Fruit fly (Drosophila melanogaster): ENCODE data around the gene Fhos.

dm6 chr3L:8703707-8704236, 49.6 kb upstream of the Fhos start:
- TF ChIP-seq Myc (optimal IDR thresholded peaks at IDR 0.05) (no peak), Dfd (GFP tag; optimal IDR thresholded peaks at IDR 0.05) (no peak), N (GFP tag; optimal IDR thresholded peaks at IDR 0.05) (no peak), Vsx2 (GFP tag; optimal IDR thresholded peaks at IDR 0.05; ENCODE audit: partially characterized antibody) (no peak), ey (GFP tag; optimal IDR thresholded peaks at IDR 0.05) (no peak), pan (optimal IDR thresholded peaks at IDR 0.05) (no peak), Sp1 (GFP tag; optimal IDR thresholded peaks at IDR 0.05) (no peak), CG32264 (GFP tag; optimal IDR thresholded peaks at IDR 0.05) (no peak), h (GFP tag; optimal IDR thresholded peaks at IDR 0.05) (no peak), Hnf4 (GFP tag; optimal IDR thresholded peaks at IDR 0.05) (no peak), Hr83 (GFP tag; optimal IDR thresholded peaks at IDR 0.05; ENCODE audit: poor library complexity, severe bottlenecking) (no peak), Jra (GFP tag; optimal IDR thresholded peaks at IDR 0.05) (no peak)

Data from whole organism, wandering third instar larva.